Fruit fly (Drosophila melanogaster) whole organism, pupa: ENCODE results near the gene CG11134.

ENCODE experiments used
- CG10348 ChIP-seq: fragments of 200-800 bp; sonication (Bioruptor generic); IDR thresholded peaks from 2 replicates; pipeline ENCODE4 v1.3.6; 2022; ENCODE audit warnings: missing biosample characterization, missing genetic modification characterization
- CG12605 ChIP-seq: fragments of 200-800 bp; sonication (Bioruptor generic); IDR thresholded peaks from 2 replicates; pipeline ENCODE4 v1.3.6; 2022; ENCODE audit warnings: missing biosample characterization, missing genetic modification characterization
- CG13204 ChIP-seq: fragments of 200-800 bp; sonication (Bioruptor generic); optimal IDR thresholded peaks from 2 replicates; lab custom pipeline; 2018; ENCODE audit warnings: missing biosample characterization, mild to moderate bottlenecking, missing genetic modification characterization, moderate library complexity
- CG14655 ChIP-seq: fragments of 200-800 bp; sonication (Bioruptor generic); optimal IDR thresholded peaks from 3 replicates; lab custom pipeline; 2017; ENCODE audit warnings: mild to moderate bottlenecking, missing biosample characterization, missing genetic modification reagents, missing genetic modification characterization
- CG15710 ChIP-seq: fragments of 200-800 bp; sonication (Bioruptor generic); optimal IDR thresholded peaks from 2 replicates; lab custom pipeline; 2018; ENCODE audit warnings: missing biosample characterization, mild to moderate bottlenecking, missing genetic modification characterization, moderate library complexity
- CG17806 ChIP-seq: fragments of 200-800 bp; sonication (Bioruptor generic); optimal IDR thresholded peaks from 2 replicates; lab custom pipeline; 2018; ENCODE audit warnings: missing biosample characterization, mild to moderate bottlenecking, missing genetic modification characterization, moderate library complexity
- CG32121 ChIP-seq: fragments of 200-800 bp; sonication (Bioruptor generic); IDR thresholded peaks from 2 replicates; pipeline ENCODE4 v1.3.6; 2022; ENCODE audit warnings: missing biosample characterization, missing genetic modification characterization
- CG34367 ChIP-seq: fragments of 200-800 bp; sonication (Bioruptor generic); optimal IDR thresholded peaks from 2 replicates; lab custom pipeline; 2018; ENCODE audit warnings: missing biosample characterization, mild to moderate bottlenecking, missing genetic modification characterization
- CG4496 ChIP-seq: fragments of 200-800 bp; sonication (Bioruptor generic); IDR thresholded peaks from 3 replicates; pipeline ENCODE4 v1.3.6; 2022; ENCODE audit warnings: missing biosample characterization, missing genetic modification characterization
- CG8159 ChIP-seq: fragments of 200-800 bp; sonication (Bioruptor generic); optimal IDR thresholded peaks from 3 replicates; lab custom pipeline; 2018; ENCODE audit warnings: missing biosample characterization, mild to moderate bottlenecking, missing genetic modification characterization, moderate library complexity
- CG8301 ChIP-seq: fragments of 200-800 bp; sonication (Bioruptor generic); optimal IDR thresholded peaks from 2 replicates; lab custom pipeline; 2018; ENCODE audit warnings: missing biosample characterization, mild to moderate bottlenecking, missing genetic modification characterization
- CG9948 ChIP-seq: fragments of 200-800 bp; sonication (Bioruptor generic); optimal IDR thresholded peaks from 2 replicates; lab custom pipeline; 2018; ENCODE audit warnings: missing biosample characterization, mild to moderate bottlenecking, missing genetic modification characterization, moderate library complexity
- D1 ChIP-seq: fragments of 200-800 bp; sonication (Bioruptor generic); optimal IDR thresholded peaks from 2 replicates; lab custom pipeline; 2018; ENCODE audit warnings: missing biosample characterization, mild to moderate bottlenecking, missing genetic modification characterization, moderate library complexity
- EcR ChIP-seq: fragments of 200-800 bp; sonication (Bioruptor generic); optimal IDR thresholded peaks from 3 replicates; lab custom pipeline; 2019; ENCODE audit warnings: missing biosample characterization, missing genetic modification characterization, mild to moderate bottlenecking, moderate library complexity, missing genetic modification reagents
- Ets98B ChIP-seq: fragments of 200-800 bp; sonication (Bioruptor generic); IDR thresholded peaks from 2 replicates; pipeline ENCODE4 v1.3.6; 2022; ENCODE audit warnings: missing biosample characterization, missing genetic modification characterization
- Pif1A ChIP-seq: fragments of 200-800 bp; sonication (Bioruptor generic); optimal IDR thresholded peaks from 3 replicates; lab custom pipeline; 2016; ENCODE audit warnings: missing biosample characterization, missing genetic modification characterization
- Pif1B ChIP-seq: fragments of 200-800 bp; sonication (Bioruptor generic); optimal IDR thresholded peaks from 3 replicates; lab custom pipeline; 2016; ENCODE audit warnings: missing biosample characterization, missing genetic modification characterization
- Snoo ChIP-seq: fragments of 200-800 bp; sonication (Bioruptor generic); optimal IDR thresholded peaks from 3 replicates; lab custom pipeline; 2017; ENCODE audit warnings: missing biosample characterization, mild to moderate bottlenecking, missing genetic modification characterization, inconsistent platforms
- fd96Ca ChIP-seq: fragments of 200-800 bp; sonication (Bioruptor generic); IDR thresholded peaks from 3 replicates; pipeline ENCODE4 v1.3.6; 2022; ENCODE audit warnings: missing biosample characterization, missing genetic modification characterization
- gl ChIP-seq: fragments of 200-800 bp; sonication (Bioruptor generic); optimal IDR thresholded peaks from 2 replicates; lab custom pipeline; 2018; ENCODE audit warnings: missing biosample characterization, mild to moderate bottlenecking, missing genetic modification characterization
- rn ChIP-seq: fragments of 200-800 bp; sonication (Bioruptor generic); IDR thresholded peaks from 2 replicates; pipeline ENCODE4 v1.3.6; 2022; ENCODE audit warnings: missing biosample characterization, missing genetic modification characterization

CG11134 gene

dm6 chrX:13735322-13736173 is 2.2 kb upstream of the CG11134 start:
- no peak for TF ChIP-seq Pif1B (GFP tag; lab: Kevin White, UChicago)
- no peak for TF ChIP-seq Ets98B (GFP tag; lab: Robert Waterston, UW)
- TF ChIP-seq CG12605 (GFP tag; lab: Robert Waterston, UW): no peak
- TF ChIP-seq D1 (tag; lab: Kevin White, UChicago): no peak
- no peak for TF ChIP-seq fd96Ca (GFP tag; lab: Robert Waterston, UW)
- TF ChIP-seq CG9948 (tag; lab: Kevin White, UChicago): no peak
- no peak for TF ChIP-seq rn (GFP tag; lab: Robert Waterston, UW)
- no peak for TF ChIP-seq CG17806 (tag; lab: Kevin White, UChicago)
- no peak for TF ChIP-seq CG10348 (GFP tag; lab: Robert Waterston, UW)
- no peak for TF ChIP-seq CG4496 (GFP tag; lab: Robert Waterston, UW)
- no peak for TF ChIP-seq CG14655 (GFP tag; lab: Kevin White, UChicago)
- no peak for TF ChIP-seq CG32121 (GFP tag; lab: Robert Waterston, UW)

DNA sequence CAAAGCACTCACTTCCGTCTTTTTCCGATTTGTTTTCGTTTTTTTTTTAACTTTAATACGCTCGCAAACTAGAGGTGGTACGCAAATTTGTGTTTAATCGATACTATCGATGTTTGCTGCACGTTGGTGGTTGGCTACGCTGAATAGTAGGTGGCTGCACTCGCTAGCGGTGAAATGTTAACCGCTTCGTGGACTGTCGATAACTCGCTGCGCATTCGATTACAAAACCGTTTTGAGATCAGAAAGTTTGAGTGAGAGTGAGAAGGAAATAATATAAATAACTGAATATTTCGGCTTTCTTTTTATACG is 1.6 kb upstream of the CG11134 start, which contains the start of gene g:
Gene g, minus strand, starts transcription at position 105 of the 309 bp plus-strand sequence.
- TF ChIP-seq Pif1B (GFP tag; lab: Kevin White, UChicago): no peak
- no peak for TF ChIP-seq CG14655 (GFP tag; lab: Kevin White, UChicago)
- TF ChIP-seq CG13204 (GFP tag; lab: Kevin White, UChicago): no peak
- no peak for TF ChIP-seq Ets98B (GFP tag; lab: Robert Waterston, UW)
- TF ChIP-seq CG4496 (GFP tag; lab: Robert Waterston, UW): peak; percentile 55; the same call in 2 of the 3 replicates
- no peak for TF ChIP-seq CG15710
- TF ChIP-seq gl (tag; lab: Kevin White, UChicago): no peak
- TF ChIP-seq Snoo (tag; lab: Kevin White, UChicago): no peak
- no peak for TF ChIP-seq CG34367 (tag; lab: Kevin White, UChicago)
- no peak for TF ChIP-seq CG8159 (tag; lab: Kevin White, UChicago)
- TF ChIP-seq CG32121 (GFP tag; lab: Robert Waterston, UW): peak; percentile 26; the same call in 1 of the 2 replicates
- TF ChIP-seq CG9948 (tag; lab: Kevin White, UChicago): no peak
- no peak for TF ChIP-seq CG17806 (tag; lab: Kevin White, UChicago)
- TF ChIP-seq EcR (GFP tag; lab: Kevin White, UChicago): no peak
- TF ChIP-seq Pif1A (GFP tag; lab: Kevin White, UChicago): no peak
- TF ChIP-seq fd96Ca (GFP tag; lab: Robert Waterston, UW): no peak
- TF ChIP-seq CG12605 (GFP tag; lab: Robert Waterston, UW): 0 out of 2 replicates have a peak, but pooled peaks have one; percentile 12

DNA sequence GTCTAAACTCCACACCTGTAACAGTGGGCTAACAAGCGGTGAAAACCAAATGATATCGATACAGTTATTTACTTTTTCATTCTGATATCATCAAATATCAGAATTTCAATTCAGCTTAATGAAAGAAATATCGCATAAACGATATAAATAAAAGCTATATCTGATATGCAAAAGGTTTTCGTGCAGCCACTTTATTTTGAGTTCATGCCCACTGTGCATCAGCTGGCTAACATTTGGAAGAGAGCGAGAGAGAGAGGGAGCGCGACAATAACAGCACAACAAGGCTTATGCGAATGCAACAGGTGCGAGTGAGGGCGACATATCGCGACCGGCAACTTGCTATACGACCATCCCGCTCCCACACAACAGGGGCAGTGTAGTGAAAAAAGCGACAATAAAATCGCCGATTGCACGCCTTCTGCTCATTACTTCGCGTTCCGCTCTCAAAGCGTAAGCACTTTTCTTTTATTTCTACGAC is 1.7 kb downstream of the CG11134 start, which contains the start of gene CG11151:
Gene CG11151, plus strand, starts transcription at position 334 of the 478 bp plus-strand sequence.
- peak; percentile 81 for TF ChIP-seq CG10348 (GFP tag; lab: Robert Waterston, UW)
- TF ChIP-seq CG17806 (tag; lab: Kevin White, UChicago): peak; percentile 97
- TF ChIP-seq CG8301 (tag; lab: Kevin White, UChicago): peak; percentile 97
- TF ChIP-seq CG4496 (GFP tag; lab: Robert Waterston, UW): peak; percentile 98
- TF ChIP-seq CG13204 (GFP tag; lab: Kevin White, UChicago): peak; percentile 92
- peak; percentile 96 for TF ChIP-seq Pif1B (GFP tag; lab: Kevin White, UChicago)
- TF ChIP-seq CG9948 (tag; lab: Kevin White, UChicago): peak; percentile 97
- peak; percentile 92 for TF ChIP-seq fd96Ca (GFP tag; lab: Robert Waterston, UW)
- peak; percentile 94 for TF ChIP-seq CG12605 (GFP tag; lab: Robert Waterston, UW)
- TF ChIP-seq CG8159 (tag; lab: Kevin White, UChicago): peak; percentile 96
- peak; percentile 77 for TF ChIP-seq D1 (tag; lab: Kevin White, UChicago)
- peak; percentile 97 for TF ChIP-seq CG14655 (GFP tag; lab: Kevin White, UChicago)
- TF ChIP-seq CG15710: peak; percentile 96
- TF ChIP-seq Snoo (tag; lab: Kevin White, UChicago): peak; percentile 97
- TF ChIP-seq EcR (GFP tag; lab: Kevin White, UChicago): peak; percentile 35
- peak; percentile 96 for TF ChIP-seq Ets98B (GFP tag; lab: Robert Waterston, UW)
- peak; percentile 95 for TF ChIP-seq CG32121 (GFP tag; lab: Robert Waterston, UW)
- TF ChIP-seq rn (GFP tag; lab: Robert Waterston, UW): peak; percentile 85
- peak; percentile 97 for TF ChIP-seq Pif1A (GFP tag; lab: Kevin White, UChicago)
- TF ChIP-seq CG34367 (tag; lab: Kevin White, UChicago): peak; percentile 98
- TF ChIP-seq gl (tag; lab: Kevin White, UChicago): peak; percentile 95

- peak; percentile 55; the same call in 1 of the 2 replicates for TF ChIP-seq CG10348 (GFP tag; lab: Robert Waterston, UW)
- peak; percentile 74 for TF ChIP-seq CG8159 (tag; lab: Kevin White, UChicago)
- TF ChIP-seq EcR (GFP tag; lab: Kevin White, UChicago): no peak
- TF ChIP-seq Pif1B (GFP tag; lab: Kevin White, UChicago): peak; percentile 84
- peak; percentile 49 for TF ChIP-seq Snoo (tag; lab: Kevin White, UChicago)
- TF ChIP-seq Ets98B (GFP tag; lab: Robert Waterston, UW): peak; percentile 92
- peak; percentile 78 for TF ChIP-seq CG34367 (tag; lab: Kevin White, UChicago)
- peak; percentile 69 for TF ChIP-seq CG9948 (tag; lab: Kevin White, UChicago)
- TF ChIP-seq CG14655 (GFP tag; lab: Kevin White, UChicago): peak; percentile 79
- peak; percentile 96 for TF ChIP-seq CG4496 (GFP tag; lab: Robert Waterston, UW)
- TF ChIP-seq fd96Ca (GFP tag; lab: Robert Waterston, UW): peak; percentile 93
- peak; percentile 78 for TF ChIP-seq CG15710
- peak; percentile 40 for TF ChIP-seq D1 (tag; lab: Kevin White, UChicago)
- peak; percentile 82 for TF ChIP-seq Pif1A (GFP tag; lab: Kevin White, UChicago)
- TF ChIP-seq CG17806 (tag; lab: Kevin White, UChicago): peak; percentile 77
- TF ChIP-seq CG13204 (GFP tag; lab: Kevin White, UChicago): peak; percentile 83
- peak; percentile 80 for TF ChIP-seq CG8301 (tag; lab: Kevin White, UChicago)
- peak; percentile 80 for TF ChIP-seq gl (tag; lab: Kevin White, UChicago)
- TF ChIP-seq CG32121 (GFP tag; lab: Robert Waterston, UW): peak; percentile 76; the same call in 1 of the 2 replicates
- peak; percentile 76 for TF ChIP-seq rn (GFP tag; lab: Robert Waterston, UW)
- TF ChIP-seq CG12605 (GFP tag; lab: Robert Waterston, UW): peak; percentile 73
Measured at dm6 chrX:13740062-13740461, 2.3 kb downstream of the CG11134 start.
